Worm (Caenorhabditis elegans): ENCODE measurements around the gene F09A5.3.

Gene F09A5.3

ce11 chrX:13198134-13198533, 56.7 kb downstream of the F09A5.3 start:
- TF ChIP-seq ces-1 (GFP tag; optimal IDR thresholded peaks at IDR 0.05) (peak; percentile 79), zip-8 (tag; optimal IDR thresholded peaks at IDR 0.05) (no peak), ceh-43 (GFP tag; optimal IDR thresholded peaks at IDR 0.05) (no peak), bed-3 (GFP tag; optimal IDR thresholded peaks at IDR 0.05) (no peak), ham-2 (GFP tag; optimal IDR thresholded peaks at IDR 0.05) (no peak), mls-2 (tag; optimal IDR thresholded peaks at IDR 0.05) (no peak)

- TF ChIP-seq ceh-83 (GFP tag; optimal IDR thresholded peaks at IDR 0.05) (no peak), M03D4.4 (tag; optimal IDR thresholded peaks at IDR 0.05) (no peak), unc-120 (tag; optimal IDR thresholded peaks at IDR 0.05; ENCODE audit: poor library complexity, severe bottlenecking) (no peak), nhr-28 (tag; optimal IDR thresholded peaks at IDR 0.05) (no peak), ceh-43 (GFP tag; optimal IDR thresholded peaks at IDR 0.05) (no peak)
Observed at ce11 chrX:13200312-13200711, 58.9 kb downstream of the F09A5.3 start.

- TF ChIP-seq blmp-1 (tag; optimal IDR thresholded peaks at IDR 0.05) = no peak
- TF ChIP-seq nhr-76 (tag; optimal IDR thresholded peaks at IDR 0.05) = no peak
- TF ChIP-seq ceh-83 (GFP tag; optimal IDR thresholded peaks at IDR 0.05) = no peak
- TF ChIP-seq snpc-4 (tag; optimal IDR thresholded peaks at IDR 0.05) = no peak
- TF ChIP-seq unc-39 (tag; optimal IDR thresholded peaks at IDR 0.05) = no peak
- no peak for TF ChIP-seq drap-1 (GFP tag; optimal IDR thresholded peaks at IDR 0.05)
- peak; percentile 58 for TF ChIP-seq ces-1 (GFP tag; optimal IDR thresholded peaks at IDR 0.05)
Observed at ce11 chrX:13201401-13201800, 60.0 kb downstream of the F09A5.3 start, which contains the start of gene unc-9. Gene unc-9, plus strand, starts transcription at chrX:13201770.

ce11 chrX:13202312-13202711, 60.9 kb downstream of the F09A5.3 start:
- TF ChIP-seq mls-2 (tag; optimal IDR thresholded peaks at IDR 0.05) (no peak), unc-39 (tag; optimal IDR thresholded peaks at IDR 0.05) (no peak), bed-3 (GFP tag; optimal IDR thresholded peaks at IDR 0.05) (no peak), mab-5 (tag; optimal IDR thresholded peaks at IDR 0.05) (no peak)
